Comparison of ENCODE assay signal across 2 fruit fly cellular contexts in genomic region chr3R:19024761-19025160, dm6.
A peak's percentile ranks its signal among the peaks of the same experiment; 100 is the strongest.
TF ChIP-seq lines count a peak whose summit lies in the region.

TSS of gene CG14285 (plus strand) at chr3R:19025099.

- TF ChIP-seq CTCF in whole organism, embryonic (GFP tag; optimal IDR thresholded peaks at IDR 0.05; lab: Kevin White, UChicago): no peak

TF ChIP-seq in whole organism, embryonic, 481 proteins besides CTCF, POLR2A, EP300 and RAD21:
- TF ChIP-seq tap (tag; optimal IDR thresholded peaks at IDR 0.05; lab: Kevin White, UChicago) (no peak), pnt (GFP tag; optimal IDR thresholded peaks at IDR 0.05; lab: Kevin White, UChicago) (no peak), CG9817 (tag; optimal IDR thresholded peaks at IDR 0.05; lab: Kevin White, UChicago) (no peak), CG31224 (GFP tag; IDR thresholded peaks at IDR 0.05; lab: Robert Waterston, UW) (no peak), row (GFP tag; IDR thresholded peaks at IDR 0.05; lab: Robert Waterston, UW) (peak; percentile 49; the same call in 2 of the 3 replicates), CG3847 (GFP tag; IDR thresholded peaks at IDR 0.05; lab: Robert Waterston, UW) (no peak), mam (GFP tag; optimal IDR thresholded peaks at IDR 0.05; lab: Kevin White, UChicago) (no peak), Xrp1 (GFP tag; IDR thresholded peaks at IDR 0.05; lab: Robert Waterston, UW) (no peak), CG8388 (GFP tag; optimal IDR thresholded peaks at IDR 0.05; lab: Kevin White, UChicago) (peak; percentile 92), eve (GFP tag; optimal IDR thresholded peaks at IDR 0.05; lab: Kevin White, UChicago) (no peak), CG3407 (GFP tag; optimal IDR thresholded peaks at IDR 0.05; lab: Kevin White, UChicago) (no peak), CG8765 (GFP tag; IDR thresholded peaks at IDR 0.05; lab: Robert Waterston, UW) (no peak)

TF ChIP-seq in whole organism, pupa, 21 proteins besides CTCF, POLR2A, EP300 and RAD21:
- TF ChIP-seq CG9948 (tag; optimal IDR thresholded peaks at IDR 0.05; lab: Kevin White, UChicago) (no peak), CG32121 (GFP tag; IDR thresholded peaks at IDR 0.05; lab: Robert Waterston, UW) (peak; percentile 22; the same call in 1 of the 2 replicates)
